Worm (Caenorhabditis elegans): ENCODE results near the gene mfsd-8.

ce11 chrIII:3253736-3254135, 28.4 kb upstream of the mfsd-8 start:
- no peak for TF ChIP-seq T26A8.4 (GFP tag; IDR thresholded peaks at IDR 0.05)
- no peak for TF ChIP-seq nhr-237 (tag; optimal IDR thresholded peaks at IDR 0.05)
- TF ChIP-seq zfp-2 (tag; optimal IDR thresholded peaks at IDR 0.05): no peak
- no peak for TF ChIP-seq ceh-82 (tag; optimal IDR thresholded peaks at IDR 0.05)
- TF ChIP-seq snpc-4 (tag; optimal IDR thresholded peaks at IDR 0.05): no peak
- no peak for TF ChIP-seq ZK337.2 (GFP tag; IDR thresholded peaks at IDR 0.05)
- no peak for TF ChIP-seq dpl-1 (GFP tag; optimal IDR thresholded peaks at IDR 0.05)
- no peak for TF ChIP-seq nhr-42 (GFP tag; IDR thresholded peaks at IDR 0.05)
- no peak for TF ChIP-seq mdl-1 (tag; optimal IDR thresholded peaks at IDR 0.05)

Data from whole organism, L4 larva.